Worm (Caenorhabditis elegans) whole organism, mixed stage, embryonic: ENCODE measurements around the gene M117.4.

Experiments
- blmp-1 ChIP-seq: fragments of 150-350 bp; optimal IDR thresholded peaks from 2 replicates; lab custom pipeline; 2014; ENCODE audit warnings: missing biosample characterization, missing genetic modification characterization
- lin-13 ChIP-seq: fragments of 150-350 bp; optimal IDR thresholded peaks from 2 replicates; lab custom pipeline; 2014; ENCODE audit warnings: missing biosample characterization, missing genetic modification characterization
- lin-32 ChIP-seq: fragments of 200-800 bp; sonication (Bioruptor generic); optimal IDR thresholded peaks from 2 replicates; lab custom pipeline; 2018; ENCODE audit warnings: mild to moderate bottlenecking, missing genetic modification characterization, missing compliant biosample characterization
- nhr-28 ChIP-seq: fragments of 150-350 bp; optimal IDR thresholded peaks from 2 replicates; lab custom pipeline; 2014; ENCODE audit warnings: missing biosample characterization, missing genetic modification characterization
- nhr-76 ChIP-seq: sonication (generic microtip); optimal IDR thresholded peaks from 2 replicates; lab custom pipeline; 2017; ENCODE audit warnings: missing biosample characterization, missing genetic modification characterization
- sem-2 ChIP-seq: fragments of 200-800 bp; sonication (Bioruptor generic); optimal IDR thresholded peaks from 2 replicates; lab custom pipeline; 2018; ENCODE audit warnings: mild to moderate bottlenecking, missing genetic modification characterization, missing compliant biosample characterization
- unc-39 ChIP-seq: fragments of 150-350 bp; optimal IDR thresholded peaks from 2 replicates; lab custom pipeline; 2014; ENCODE audit warnings: missing biosample characterization, missing genetic modification characterization
- unc-62 ChIP-seq: fragments of 150-350 bp; optimal IDR thresholded peaks from 2 replicates; lab custom pipeline; 2014; ENCODE audit warnings: missing biosample characterization, missing genetic modification reagents, missing genetic modification characterization
- ztf-11 ChIP-seq: fragments of 150-350 bp; optimal IDR thresholded peaks from 2 replicates; lab custom pipeline; 2014; ENCODE audit warnings: missing biosample characterization, missing genetic modification characterization

DNA sequence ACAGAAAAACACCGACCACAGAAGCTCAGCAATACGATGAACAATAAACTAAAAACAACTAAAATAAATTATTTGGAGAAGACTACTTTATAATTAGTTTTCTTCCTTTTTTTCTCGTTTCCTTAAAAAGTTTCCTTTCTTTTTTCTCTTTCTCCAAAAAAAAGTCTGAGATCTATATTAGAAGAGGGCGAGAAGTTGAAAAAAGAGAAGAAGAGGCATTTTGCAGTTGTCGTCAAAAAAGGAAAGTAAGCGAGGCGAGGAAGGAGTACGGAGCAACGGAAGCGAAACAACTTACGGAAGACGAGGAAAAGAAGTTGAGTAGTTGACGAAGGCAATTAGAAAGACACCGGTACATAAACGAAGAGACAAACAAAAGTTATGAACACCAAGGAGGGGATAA lies 37.4 kb downstream of the M117.4 start:
- no peak for TF ChIP-seq unc-62
- no peak for TF ChIP-seq nhr-28
- no peak for TF ChIP-seq ztf-11
- TF ChIP-seq lin-32 (GFP tag; lab: Kevin White, UChicago), result no peak
- TF ChIP-seq blmp-1 (tag; lab: Kevin White, UChicago), result no peak
- TF ChIP-seq nhr-76 (tag; lab: Kevin White, UChicago), result no peak
- TF ChIP-seq unc-39, result no peak
- TF ChIP-seq lin-13 (tag; lab: Kevin White, UChicago), result no peak
- TF ChIP-seq sem-2 (GFP tag; lab: Kevin White, UChicago), result no peak
